Fruit fly (Drosophila melanogaster) whole organism, embryonic: ENCODE measurements around the gene Csk.

Source experiments
- ATbp ChIP-seq: fragments of 200-800 bp; sonication (Bioruptor generic); optimal IDR thresholded peaks from 2 replicates; lab custom pipeline; 2017; ENCODE audit warnings: missing biosample characterization, mild to moderate bottlenecking, missing genetic modification characterization, missing genetic modification reagents
- B-H2 ChIP-seq: fragments of 200-800 bp; sonication (Bioruptor generic); optimal IDR thresholded peaks from 2 replicates; lab custom pipeline; 2018; ENCODE audit warnings: missing biosample characterization, mild to moderate bottlenecking, missing genetic modification characterization
- BtbVII ChIP-seq: fragments of 200-800 bp; sonication (Bioruptor generic); optimal IDR thresholded peaks from 3 replicates; lab custom pipeline; 2017; ENCODE audit warnings: missing biosample characterization, mild to moderate bottlenecking, missing genetic modification characterization
- CG14860 ChIP-seq: fragments of 200-800 bp; sonication (Bioruptor generic); IDR thresholded peaks from 3 replicates; pipeline ENCODE4 v1.3.6; 2022; ENCODE audit warnings: missing biosample characterization, missing genetic modification characterization; ENCODE audit not compliant: partially characterized antibody
- CG15073 ChIP-seq: fragments of 200-800 bp; sonication (Bioruptor generic); optimal IDR thresholded peaks from 2 replicates; lab custom pipeline; 2016; ENCODE audit warnings: missing biosample characterization, missing genetic modification characterization
- CG17568 ChIP-seq: fragments of 200-800 bp; sonication (Bioruptor generic); optimal IDR thresholded peaks from 2 replicates; lab custom pipeline; 2018; ENCODE audit warnings: missing biosample characterization, mild to moderate bottlenecking, missing genetic modification characterization, moderate library complexity
- CG2199 ChIP-seq: fragments of 200-800 bp; sonication (Bioruptor generic); IDR thresholded peaks from 3 replicates; pipeline ENCODE4 v1.3.6; 2022; ENCODE audit warnings: missing biosample characterization, missing genetic modification characterization
- CG2678 ChIP-seq: fragments of 200-800 bp; sonication (Bioruptor generic); optimal IDR thresholded peaks from 3 replicates; lab custom pipeline; 2019; ENCODE audit warnings: missing biosample characterization, mild to moderate bottlenecking, missing genetic modification characterization, moderate library complexity
- CG32532 ChIP-seq: fragments of 200-800 bp; sonication (Bioruptor generic); IDR thresholded peaks from 2 replicates; pipeline ENCODE4 v1.3.6; 2022; ENCODE audit warnings: missing biosample characterization, missing genetic modification characterization
- CG34224 ChIP-seq: fragments of 200-800 bp; sonication (Bioruptor generic); IDR thresholded peaks from 3 replicates; pipeline ENCODE4 v1.3.6; 2022; ENCODE audit warnings: missing biosample characterization, missing genetic modification characterization; ENCODE audit not compliant: partially characterized antibody
- CG7372 ChIP-seq: fragments of 200-800 bp; sonication (Bioruptor generic); IDR thresholded peaks from 2 replicates; pipeline ENCODE4 v1.3.6; 2022; ENCODE audit warnings: missing biosample characterization, missing genetic modification characterization
- CG7839 ChIP-seq: fragments of 200-800 bp; sonication (Bioruptor generic); optimal IDR thresholded peaks from 3 replicates; lab custom pipeline; 2018; ENCODE audit warnings: missing biosample characterization, mild to moderate bottlenecking, missing genetic modification characterization, moderate library complexity
- CTCF ChIP-seq: fragments of 200-800 bp; sonication (Bioruptor generic); optimal IDR thresholded peaks from 2 replicates; lab custom pipeline; 2017; ENCODE audit warnings: missing biosample characterization, mild to moderate bottlenecking, missing genetic modification characterization, moderate library complexity
- Deaf1 ChIP-seq: fragments of 200-800 bp; optimal IDR thresholded peaks from 3 replicates; lab custom pipeline; 2019; ENCODE audit warnings: missing biosample characterization, mild to moderate bottlenecking, missing genetic modification characterization, moderate library complexity
- Dref ChIP-seq: fragments of 200-800 bp; sonication (Bioruptor generic); IDR thresholded peaks from 2 replicates; pipeline ENCODE4 v1.3.6; 2022; ENCODE audit warnings: missing biosample characterization, missing genetic modification characterization
- HLH3B ChIP-seq: fragments of 200-800 bp; sonication (Bioruptor generic); IDR thresholded peaks from 2 replicates; pipeline ENCODE4 v1.3.6; 2022; ENCODE audit warnings: missing biosample characterization, missing genetic modification characterization
- HLH54F ChIP-seq: fragments of 200-800 bp; sonication (Bioruptor generic); optimal IDR thresholded peaks from 3 replicates; lab custom pipeline; 2016; ENCODE audit warnings: missing biosample characterization, missing genetic modification characterization
- Kr ChIP-seq: fragments of 200-800 bp; sonication (Bioruptor generic); optimal IDR thresholded peaks from 2 replicates; lab custom pipeline; 2017; ENCODE audit warnings: missing biosample characterization, mild to moderate bottlenecking, missing genetic modification characterization
- MTF-1 ChIP-seq: fragments of 200-800 bp; sonication (Bioruptor generic); optimal IDR thresholded peaks from 2 replicates; lab custom pipeline; 2018; ENCODE audit warnings: missing biosample characterization, mild to moderate bottlenecking, missing genetic modification characterization, borderline replicate concordance
- Med ChIP-seq: fragments of 200-800 bp; sonication (Bioruptor generic); peaks from one replicate; lab custom pipeline; 2016; ENCODE audit warnings: missing biosample characterization, missing genetic modification characterization, mild to moderate bottlenecking, inconsistent platforms, moderate library complexity
- Ptx1 ChIP-seq: fragments of 200-800 bp; sonication (Bioruptor generic); IDR thresholded peaks from 2 replicates; pipeline ENCODE4 v1.3.6; 2022; ENCODE audit warnings: missing biosample characterization, missing genetic modification characterization
- bbx ChIP-seq: fragments of 200-800 bp; sonication (Bioruptor generic); IDR thresholded peaks from 2 replicates; pipeline ENCODE4 v1.3.6; 2022; ENCODE audit warnings: missing biosample characterization, missing genetic modification characterization; ENCODE audit not compliant: partially characterized antibody
- bsh ChIP-seq, 2 experiments: fragments of 200-800 bp; sonication (Bioruptor generic); optimal IDR thresholded peaks; 2 replicates each; lab custom pipeline; 2017 to 2018; ENCODE audit warnings: mild to moderate bottlenecking in 2 of 2, missing biosample characterization in 2 of 2, missing genetic modification characterization in 2 of 2, moderate library complexity in 1 of 2
- chm ChIP-seq: fragments of 200-800 bp; sonication (Bioruptor generic); IDR thresholded peaks from 2 replicates; pipeline ENCODE4 v1.3.6; 2022; ENCODE audit warnings: missing biosample characterization, missing genetic modification characterization
- ci ChIP-seq: fragments of 200-800 bp; sonication (Bioruptor generic); IDR thresholded peaks from 3 replicates; pipeline ENCODE4 v1.3.6; 2022; ENCODE audit warnings: missing biosample characterization, missing genetic modification characterization
- disco-r ChIP-seq: fragments of 200-800 bp; sonication (Bioruptor generic); optimal IDR thresholded peaks from 2 replicates; lab custom pipeline; 2016; ENCODE audit warnings: missing biosample characterization, missing genetic modification characterization
- gcm ChIP-seq: fragments of 200-800 bp; sonication (Bioruptor generic); optimal IDR thresholded peaks from 2 replicates; lab custom pipeline; 2019; ENCODE audit warnings: missing biosample characterization, mild to moderate bottlenecking, missing genetic modification characterization, moderate library complexity
- lmd ChIP-seq: fragments of 200-800 bp; sonication (Bioruptor generic); IDR thresholded peaks from 2 replicates; pipeline ENCODE4 v1.3.6; 2022; ENCODE audit warnings: missing biosample characterization, missing genetic modification characterization
- peb ChIP-seq: fragments of 200-800 bp; sonication (Bioruptor generic); IDR thresholded peaks from 2 replicates; pipeline ENCODE4 v1.3.6; 2022; ENCODE audit warnings: missing biosample characterization, missing genetic modification characterization
- sisA ChIP-seq: fragments of 200-800 bp; sonication (Bioruptor generic); IDR thresholded peaks from 2 replicates; pipeline ENCODE4 v1.3.6; 2022; ENCODE audit warnings: missing biosample characterization, missing genetic modification characterization
- slbo ChIP-seq: fragments of 200-800 bp; sonication (Bioruptor generic); IDR thresholded peaks from 2 replicates; pipeline ENCODE4 v1.3.6; 2022; ENCODE audit warnings: missing biosample characterization, missing genetic modification characterization
- sna ChIP-seq: fragments of 200-800 bp; sonication (Bioruptor generic); IDR thresholded peaks from 2 replicates; pipeline ENCODE4 v1.3.6; 2022; ENCODE audit warnings: missing biosample characterization, missing genetic modification characterization; ENCODE audit not compliant: partially characterized antibody
- stc ChIP-seq: fragments of 200-800 bp; sonication (Bioruptor generic); IDR thresholded peaks from 2 replicates; pipeline ENCODE4 v1.3.6; 2022; ENCODE audit warnings: missing biosample characterization, missing genetic modification characterization
- trem ChIP-seq: fragments of 200-800 bp; optimal IDR thresholded peaks from 3 replicates; lab custom pipeline; 2019; ENCODE audit warnings: missing biosample characterization, mild to moderate bottlenecking, missing genetic modification characterization, moderate library complexity
- unc-4 ChIP-seq: fragments of 200-800 bp; sonication (Bioruptor generic); IDR thresholded peaks from 2 replicates; pipeline ENCODE4 v1.3.6; 2022; ENCODE audit warnings: missing biosample characterization, missing genetic modification characterization; ENCODE audit not compliant: partially characterized antibody
- vvl ChIP-seq: fragments of 200-800 bp; sonication (Bioruptor generic); IDR thresholded peaks from 2 replicates; pipeline ENCODE4 v1.3.6; 2022; ENCODE audit warnings: missing biosample characterization, missing genetic modification characterization
- yki ChIP-seq: fragments of >200 bp; optimal IDR thresholded peaks from 3 replicates; lab custom pipeline; 2018
- z ChIP-seq: fragments of 200-800 bp; sonication (Bioruptor generic); IDR thresholded peaks from 3 replicates; pipeline ENCODE4 v1.3.6; 2022; ENCODE audit warnings: missing biosample characterization, missing genetic modification characterization

Csk gene

DNA sequence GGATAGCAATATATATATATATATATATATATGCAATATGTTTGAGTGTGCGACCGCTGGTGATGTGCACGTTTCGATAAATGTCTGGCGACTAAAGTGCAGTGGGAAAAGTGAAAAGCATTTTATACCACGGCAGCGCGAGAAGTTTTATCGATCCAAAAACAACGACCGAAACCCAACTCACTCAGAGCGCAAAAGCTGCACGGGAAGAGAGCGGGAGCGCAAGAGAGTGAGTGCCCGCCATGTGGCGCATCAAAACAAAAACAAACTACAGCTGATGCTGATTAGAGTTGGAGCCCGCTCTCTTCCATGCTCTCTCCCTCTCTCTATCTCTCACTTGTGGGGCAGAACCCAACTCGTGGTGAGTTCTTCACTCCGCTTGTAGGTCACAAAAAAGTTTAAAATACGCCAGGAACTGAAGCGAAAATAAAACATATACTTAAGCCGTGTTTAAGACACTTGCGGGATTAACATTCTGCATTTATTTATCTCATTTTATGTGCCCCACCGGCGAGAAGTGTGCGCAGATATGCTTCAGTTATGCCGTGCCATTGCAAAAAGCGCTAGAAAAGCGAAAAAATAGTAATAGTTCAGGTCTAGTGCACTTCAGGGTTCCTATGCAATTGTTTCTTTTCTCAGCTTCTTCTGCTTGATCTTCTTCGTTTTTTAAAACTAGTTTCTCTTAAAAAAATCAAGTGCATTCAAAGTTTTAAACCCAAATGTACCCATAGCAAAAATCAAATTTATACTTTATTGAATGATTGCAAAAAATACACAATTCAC is 45.7 kb downstream of the Csk start (continued):
- TF ChIP-seq unc-4 (peak; percentile 59), Med (GFP tag; lab: Kevin White, UChicago) (peak; percentile 60), CG32532 (GFP tag; lab: Robert Waterston, UW) (peak; percentile 68; the same call in 1 of the 2 replicates), CG17568 (GFP tag; lab: Kevin White, UChicago) (peak; percentile 22), trem (peak; percentile 5), sisA (GFP tag; lab: Robert Waterston, UW) (no peak), ATbp (GFP tag; lab: Kevin White, UChicago) (no peak), CG34224 (GFP tag; lab: Robert Waterston, UW) (peak; percentile 84), disco-r (no peak), yki (lab: Kevin White, UChicago) (peak; percentile 99), z (GFP tag; lab: Robert Waterston, UW) (peak; percentile 64; the same call in 1 of the 3 replicates), sna (GFP tag; lab: Robert Waterston, UW) (peak; percentile 80), Dref (GFP tag; lab: Robert Waterston, UW) (0 out of 2 replicates have a peak, but pooled peaks have one; percentile 36), CG15073 (GFP tag; lab: Kevin White, UChicago) (no peak), vvl (GFP tag; lab: Robert Waterston, UW) (peak; percentile 60; the same call in 1 of the 2 replicates), ci (GFP tag; lab: Robert Waterston, UW) (peak; percentile 16; the same call in 1 of the 3 replicates), peb (GFP tag; lab: Robert Waterston, UW) (peak; percentile 20; the same call in 1 of the 2 replicates), BtbVII (GFP tag; lab: Kevin White, UChicago) (peak; percentile 44), CG2199 (GFP tag; lab: Robert Waterston, UW) (no peak; the same call in 2 of the 3 replicates), bsh (GFP tag; optimal IDR thresholded peaks at IDR 0.05; lab: Kevin White, UChicago) (peak in 1 of 2 experiments; percentile 72), CTCF (GFP tag; lab: Kevin White, UChicago) (peak; percentile 3), gcm (peak; percentile 44), CG2678 (tag; lab: Kevin White, UChicago) (peak; percentile 5), Deaf1 (tag; lab: Kevin White, UChicago) (peak; percentile 31), Kr (GFP tag; lab: Kevin White, UChicago) (no peak), stc (GFP tag; lab: Robert Waterston, UW) (peak; percentile 32; the same call in 1 of the 2 replicates), HLH3B (no peak), B-H2 (no peak), chm (GFP tag; lab: Robert Waterston, UW) (peak; percentile 30; the same call in 1 of the 2 replicates), slbo (no peak), MTF-1 (GFP tag; lab: Kevin White, UChicago) (peak; percentile 25), CG14860 (GFP tag; lab: Robert Waterston, UW) (0 out of 3 replicates have a peak, but pooled peaks have one; percentile 22)

DNA sequence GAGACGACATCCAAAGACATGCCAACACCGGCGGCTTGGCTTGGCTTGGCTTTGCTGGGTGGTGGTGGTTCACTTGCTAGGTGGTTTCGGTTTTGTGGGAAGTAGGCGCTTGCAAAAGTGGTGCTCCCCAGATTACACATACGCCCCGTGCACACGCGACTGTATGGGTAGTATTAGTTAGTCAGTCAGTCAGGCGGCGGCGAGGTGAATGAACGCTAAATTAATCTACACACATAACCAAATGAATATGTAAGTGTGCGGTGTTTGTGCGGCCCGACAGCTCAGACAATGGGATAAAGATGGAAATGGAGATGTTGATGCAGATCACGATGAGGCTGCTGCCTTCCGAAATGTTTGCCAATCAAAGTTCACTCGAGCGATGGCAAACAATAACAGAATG is 47.4 kb downstream of the Csk start:
- TF ChIP-seq CG7372 (GFP tag; lab: Robert Waterston, UW) (peak; percentile 42; the same call in 1 of the 2 replicates), bbx (GFP tag; lab: Robert Waterston, UW) (no peak), CG7839 (tag; lab: Kevin White, UChicago) (no peak), Ptx1 (GFP tag; lab: Robert Waterston, UW) (no peak), Med (GFP tag; lab: Kevin White, UChicago) (peak; percentile 34), HLH54F (no peak), ci (GFP tag; lab: Robert Waterston, UW) (0 out of 3 replicates have a peak, but pooled peaks have one; percentile 29), lmd (GFP tag; lab: Robert Waterston, UW) (no peak), vvl (GFP tag; lab: Robert Waterston, UW) (peak; percentile 54)
- TF ChIP-seq, all 482 proteins: peak for 4
